Worm (Caenorhabditis elegans) whole organism, L1 larva: Measurements from ENCODE around the gene R151.1.

Source experiments
- sptf-1 ChIP-seq: fragments of 150-350 bp; optimal IDR thresholded peaks from 2 replicates; lab custom pipeline; 2014; ENCODE audit warnings: missing biosample characterization, missing genetic modification characterization
- tlp-1 ChIP-seq: fragments of 150-350 bp; optimal IDR thresholded peaks from 2 replicates; lab custom pipeline; 2014; ENCODE audit warnings: missing biosample characterization, missing genetic modification characterization

DNA sequence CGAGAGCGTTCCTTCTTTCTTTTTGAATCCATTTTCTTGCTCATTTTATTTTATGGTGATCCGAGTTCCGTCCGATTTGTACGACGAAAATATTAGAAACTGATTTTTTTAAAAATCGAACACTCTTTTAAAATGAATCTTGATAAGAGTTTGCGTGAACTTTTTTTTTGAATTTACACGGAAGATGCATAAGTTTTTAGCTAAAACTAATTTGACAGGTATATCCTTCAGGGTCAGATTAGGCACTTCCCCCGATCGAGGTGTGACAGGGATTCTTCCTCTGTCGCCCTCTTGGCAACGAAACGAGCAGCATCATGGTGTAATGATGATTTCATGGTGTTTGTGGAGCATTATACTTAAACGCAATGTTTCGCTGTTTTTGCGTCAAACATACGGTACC is 21.0 kb upstream of the R151.1 start, which contains the start of gene F37C12.18:
- TF ChIP-seq sptf-1: no peak
- no peak for TF ChIP-seq tlp-1
